Worm (Caenorhabditis elegans) whole organism, L2 larva: ENCODE results near the gene twk-20.

Experiments
- F13H6.1 ChIP-seq: sonication (generic microtip); optimal IDR thresholded peaks from 2 replicates; lab custom pipeline; 2016; ENCODE audit warnings: missing genetic modification characterization, missing compliant biosample characterization
- lin-13 ChIP-seq: fragments of 150-350 bp; optimal IDR thresholded peaks from 2 replicates; lab custom pipeline; 2014; ENCODE audit warnings: missing biosample characterization, missing genetic modification reagents, missing genetic modification characterization
- mab-5 ChIP-seq: fragments of 150-350 bp; optimal IDR thresholded peaks from 2 replicates; lab custom pipeline; 2014; ENCODE audit warnings: missing biosample characterization, missing genetic modification characterization
- mdl-1 ChIP-seq, 2 experiments: fragments of 150-350 bp in 1 of 2; sonication (generic microtip) in 1 of 2; optimal IDR thresholded peaks; 2 replicates each; lab custom pipeline; 2017; ENCODE audit warnings: missing biosample characterization in 2 of 2, missing genetic modification characterization in 2 of 2
- nhr-11 ChIP-seq: fragments of 150-350 bp; optimal IDR thresholded peaks from 2 replicates; lab custom pipeline; 2014; ENCODE audit warnings: missing biosample characterization, missing genetic modification characterization
- nhr-25 ChIP-seq: fragments of 150-350 bp; sonication (generic microtip); optimal IDR thresholded peaks from 3 replicates; lab custom pipeline; 2014; ENCODE audit warnings: missing biosample characterization, missing genetic modification characterization
- nhr-6 ChIP-seq: fragments of 150-350 bp; optimal IDR thresholded peaks from 2 replicates; lab custom pipeline; 2014; ENCODE audit warnings: missing biosample characterization, missing genetic modification characterization
- peb-1 ChIP-seq: fragments of 150-350 bp; optimal IDR thresholded peaks from 2 replicates; lab custom pipeline; 2014; ENCODE audit warnings: missing biosample characterization, missing genetic modification characterization
- skn-1 ChIP-seq: sonication (generic microtip); optimal IDR thresholded peaks from 2 replicates; lab custom pipeline; 2017; ENCODE audit warnings: missing biosample characterization, missing genetic modification characterization
- unc-39 ChIP-seq: fragments of 150-350 bp; optimal IDR thresholded peaks from 2 replicates; lab custom pipeline; 2014; ENCODE audit warnings: missing biosample characterization, missing genetic modification characterization
- unc-62 ChIP-seq: fragments of 150-350 bp; optimal IDR thresholded peaks from 2 replicates; lab custom pipeline; 2014; ENCODE audit warnings: missing biosample characterization, missing genetic modification reagents, missing genetic modification characterization
- ztf-4 ChIP-seq: fragments of 150-350 bp; optimal IDR thresholded peaks from 2 replicates; lab custom pipeline; 2014; ENCODE audit warnings: missing biosample characterization, missing genetic modification characterization

DNA sequence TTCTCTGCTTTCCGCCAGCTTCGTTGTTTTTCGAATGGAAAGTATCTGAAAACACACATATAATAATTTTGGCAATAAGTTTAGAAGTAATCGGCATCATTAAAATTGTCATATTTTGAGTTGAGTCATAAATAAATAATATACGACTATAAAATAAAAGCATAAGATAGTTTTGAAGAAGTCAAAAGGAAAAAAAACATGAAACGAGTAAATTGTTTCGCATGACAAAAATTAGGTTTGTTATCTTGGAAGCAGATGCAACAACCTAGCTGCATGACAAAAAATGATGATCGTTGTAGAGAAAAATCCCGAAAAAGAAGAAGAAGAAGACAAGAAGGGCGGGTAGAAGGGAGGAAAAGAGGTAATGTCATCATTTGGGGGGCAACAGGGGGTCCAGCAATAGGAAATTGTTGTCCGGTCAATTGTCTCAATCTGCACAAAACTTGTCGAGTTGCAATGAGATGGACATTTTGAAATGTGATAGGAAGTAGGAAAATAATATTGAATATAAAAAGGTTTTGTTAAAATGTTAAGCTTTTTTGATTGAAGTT, 8.5 kb upstream of the twk-20 start, which contains the start of gene nlg-1:
- TF ChIP-seq lin-13 (no peak), skn-1 (tag; lab: Kevin White, UChicago) (no peak), nhr-11 (tag; lab: Kevin White, UChicago) (no peak), nhr-25 (tag; lab: Kevin White, UChicago) (no peak), ztf-4 (tag; lab: Kevin White, UChicago) (no peak), peb-1 (no peak), unc-39 (tag; lab: Kevin White, UChicago) (no peak), unc-62 (GFP tag; lab: Kevin White, UChicago) (no peak), F13H6.1 (tag; lab: Kevin White, UChicago) (no peak), mab-5 (tag; lab: Kevin White, UChicago) (no peak), mdl-1 (tag; optimal IDR thresholded peaks at IDR 0.05; lab: Kevin White, UChicago) (no peak), nhr-6 (tag; lab: Kevin White, UChicago) (no peak)
